Fruit fly (Drosophila melanogaster) whole organism, wandering third instar larva: Measurements from ENCODE around the gene CG3527.

Experiments
- Dfd ChIP-seq: fragments of >200 bp; optimal IDR thresholded peaks from 2 replicates; lab custom pipeline; 2017; ENCODE audit warnings: missing biosample characterization, missing genetic modification characterization
- GATAd ChIP-seq: sonication (Bioruptor generic); optimal IDR thresholded peaks from 2 replicates; lab custom pipeline; 2016; ENCODE audit warnings: missing biosample characterization, missing genetic modification characterization
- N ChIP-seq: fragments of >200 bp; optimal IDR thresholded peaks from 2 replicates; lab custom pipeline; 2018; ENCODE audit warnings: missing biosample characterization, missing external identifiers, missing genetic modification characterization
- OdsH ChIP-seq: fragments of 200-800 bp; sonication (Bioruptor generic); optimal IDR thresholded peaks from 2 replicates; lab custom pipeline; 2016; ENCODE audit warnings: missing biosample characterization, mild to moderate bottlenecking, missing genetic modification characterization
- fru ChIP-seq: fragments of 200-800 bp; sonication (Bioruptor generic); optimal IDR thresholded peaks from 3 replicates; lab custom pipeline; 2016; ENCODE audit warnings: missing biosample characterization, mild to moderate bottlenecking, missing genetic modification characterization
- h ChIP-seq: fragments of 200-800 bp; sonication (Bioruptor generic); optimal IDR thresholded peaks from 3 replicates; lab custom pipeline; 2016; ENCODE audit warnings: missing biosample characterization, mild to moderate bottlenecking, missing genetic modification characterization
- psq ChIP-seq: fragments of 200-800 bp; sonication (Bioruptor generic); optimal IDR thresholded peaks from 3 replicates; lab custom pipeline; 2017; ENCODE audit warnings: missing biosample characterization, mild to moderate bottlenecking, missing genetic modification characterization, moderate library complexity
- sv ChIP-seq: fragments of 200-800 bp; sonication (Bioruptor generic); optimal IDR thresholded peaks from 3 replicates; lab custom pipeline; 2016; ENCODE audit warnings: missing biosample characterization, missing genetic modification characterization

- TF ChIP-seq GATAd (GFP tag; lab: Kevin White, UChicago) (no peak), N (GFP tag; lab: Kevin White, UChicago) (no peak), OdsH (GFP tag; lab: Kevin White, UChicago) (no peak), psq (GFP tag; lab: Kevin White, UChicago) (no peak), fru (GFP tag; lab: Kevin White, UChicago) (no peak), h (GFP tag; lab: Kevin White, UChicago) (no peak), sv (GFP tag; lab: Kevin White, UChicago) (no peak), Dfd (GFP tag; lab: Kevin White, UChicago) (no peak)
Observed at dm6 chrX:4582422-4582821, 30.6 kb downstream of the CG3527 start.
